Worm (Caenorhabditis elegans) whole organism, L2 larva: ENCODE measurements around the gene osm-7.
A peak's percentile ranks its signal among the peaks of the same experiment; 100 is the strongest.

Experiments used
- Y55F3AM.14 ChIP-seq: fragments of 200-800 bp; sonication (Bioruptor generic); optimal IDR thresholded peaks from 2 replicates; lab custom pipeline; 2018; ENCODE audit warnings: mild to moderate bottlenecking, missing genetic modification characterization, missing compliant biosample characterization
- ZK546.5 ChIP-seq: sonication (generic microtip); optimal IDR thresholded peaks from 2 replicates; lab custom pipeline; 2017; ENCODE audit warnings: missing biosample characterization, missing genetic modification characterization
- ama-1 ChIP-seq: fragments of 150-350 bp; optimal IDR thresholded peaks from 2 replicates; lab custom pipeline; 2018; ENCODE audit warnings: inconsistent platforms
- ceh-82 ChIP-seq: fragments of 150-350 bp; optimal IDR thresholded peaks from 2 replicates; lab custom pipeline; 2014; ENCODE audit warnings: missing biosample characterization, missing genetic modification characterization
- elt-3 ChIP-seq: sonication (generic microtip); optimal IDR thresholded peaks from 2 replicates; lab custom pipeline; 2017; ENCODE audit warnings: missing biosample characterization, missing genetic modification characterization
- lin-39 ChIP-seq: fragments of 150-350 bp; optimal IDR thresholded peaks from 2 replicates; lab custom pipeline; 2014; ENCODE audit warnings: missing biosample characterization, missing genetic modification reagents, missing genetic modification characterization
- mdl-1 ChIP-seq, 2 experiments: fragments of 150-350 bp in 1 of 2; sonication (generic microtip) in 1 of 2; optimal IDR thresholded peaks; 2 replicates each; lab custom pipeline; 2017; ENCODE audit warnings: missing biosample characterization in 2 of 2, missing genetic modification characterization in 2 of 2
- nhr-11 ChIP-seq: fragments of 150-350 bp; optimal IDR thresholded peaks from 2 replicates; lab custom pipeline; 2014; ENCODE audit warnings: missing biosample characterization, missing genetic modification characterization
- nhr-237 ChIP-seq: fragments of 150-350 bp; optimal IDR thresholded peaks from 2 replicates; lab custom pipeline; 2014; ENCODE audit warnings: missing biosample characterization, missing genetic modification characterization
- nhr-25 ChIP-seq: fragments of 150-350 bp; sonication (generic microtip); optimal IDR thresholded peaks from 3 replicates; lab custom pipeline; 2014; ENCODE audit warnings: missing biosample characterization, missing genetic modification characterization
- snpc-4 ChIP-seq: fragments of 150-350 bp; optimal IDR thresholded peaks from 2 replicates; lab custom pipeline; 2014; ENCODE audit warnings: missing biosample characterization, missing genetic modification characterization
- unc-55 ChIP-seq: fragments of 150-350 bp; sonication (generic microtip); optimal IDR thresholded peaks from 3 replicates; lab custom pipeline; 2014; ENCODE audit warnings: missing biosample characterization, missing genetic modification reagents, missing genetic modification characterization
- unc-62 ChIP-seq: fragments of 150-350 bp; optimal IDR thresholded peaks from 2 replicates; lab custom pipeline; 2014; ENCODE audit warnings: missing biosample characterization, missing genetic modification reagents, missing genetic modification characterization

ce11 chrIII:13563000-13563522 is 12.9 kb upstream of the osm-7 start, which contains the start of gene T05D4.2:
- peak; percentile 29 for TF ChIP-seq unc-55 (GFP tag; lab: Kevin White, UChicago)
- TF ChIP-seq lin-39 (tag; lab: Kevin White, UChicago) = no peak
- no peak for TF ChIP-seq nhr-237 (tag; lab: Kevin White, UChicago)
- no peak for TF ChIP-seq mdl-1 (tag; optimal IDR thresholded peaks at IDR 0.05; lab: Kevin White, UChicago)
- TF ChIP-seq nhr-11 = no peak
- TF ChIP-seq ZK546.5 = no peak
- TF ChIP-seq ama-1 (lab: Kevin White, UChicago) = no peak
- TF ChIP-seq unc-62 (GFP tag; lab: Kevin White, UChicago) = no peak
- TF ChIP-seq nhr-25 (tag; lab: Kevin White, UChicago) = no peak
- no peak for TF ChIP-seq Y55F3AM.14
- TF ChIP-seq elt-3 (tag; lab: Kevin White, UChicago) = no peak
- TF ChIP-seq ceh-82 (tag; lab: Kevin White, UChicago) = no peak
- TF ChIP-seq snpc-4 (tag; lab: Kevin White, UChicago) = no peak
